Worm (Caenorhabditis elegans) whole organism, L4 larva: Measurements from ENCODE around the gene Y38E10A.14.

ENCODE experiments used
- D1046.2 ChIP-seq: fragments of 200-800 bp; sonication (Bioruptor generic); IDR thresholded peaks from 2 replicates; pipeline ENCODE4 v1.3.6; 2022; ENCODE audit warnings: missing genetic modification characterization, missing compliant biosample characterization
- Y105C5A.15 ChIP-seq: fragments of 200-800 bp; sonication (Bioruptor generic); IDR thresholded peaks from 2 replicates; pipeline ENCODE4 v1.3.6; 2022; ENCODE audit warnings: missing genetic modification characterization, missing compliant biosample characterization
- Y75B8A.6 ChIP-seq: fragments of 200-800 bp; sonication (Bioruptor generic); IDR thresholded peaks from 2 replicates; pipeline ENCODE4 v1.3.6; 2022; ENCODE audit warnings: missing genetic modification reagents, missing genetic modification characterization, missing compliant biosample characterization
- aha-1 ChIP-seq: fragments of 150-350 bp; peaks from one replicate; lab custom pipeline; 2014; ENCODE audit warnings: missing biosample characterization, missing genetic modification characterization
- ceh-20 ChIP-seq: fragments of 200-800 bp; sonication (Bioruptor generic); IDR thresholded peaks from 2 replicates; pipeline ENCODE4 v1.3.6; 2022; ENCODE audit warnings: missing genetic modification reagents, missing genetic modification characterization, missing compliant biosample characterization
- ceh-28 ChIP-seq: fragments of 150-350 bp; optimal IDR thresholded peaks from 2 replicates; lab custom pipeline; 2014; ENCODE audit warnings: missing biosample characterization, missing genetic modification reagents, missing genetic modification characterization
- ceh-62 ChIP-seq: sonication (generic microtip); optimal IDR thresholded peaks from 2 replicates; lab custom pipeline; 2017; ENCODE audit warnings: missing biosample characterization, missing genetic modification characterization
- cey-2 ChIP-seq: sonication (generic microtip); optimal IDR thresholded peaks from 3 replicates; lab custom pipeline; 2017; ENCODE audit warnings: missing genetic modification characterization, mild to moderate bottlenecking, missing compliant biosample characterization, antibody characterized with exemption, borderline replicate concordance; ENCODE audit not compliant: insufficient read depth
- daf-19 ChIP-seq: fragments of 200-800 bp; sonication (Bioruptor generic); conservative IDR thresholded peaks from 2 replicates; pipeline ENCODE4 v1.3.6; 2022; ENCODE audit warnings: missing genetic modification characterization, missing compliant biosample characterization
- daf-8 ChIP-seq: fragments of 200-800 bp; sonication (Bioruptor generic); IDR thresholded peaks from 2 replicates; pipeline ENCODE4 v1.3.6; 2022; ENCODE audit warnings: missing genetic modification characterization, missing compliant biosample characterization
- dmd-6 ChIP-seq: fragments of 200-800 bp; sonication (Bioruptor generic); IDR thresholded peaks from 2 replicates; pipeline ENCODE4 v1.3.6; 2022; ENCODE audit warnings: missing genetic modification reagents, missing genetic modification characterization, missing compliant biosample characterization
- dmd-8 ChIP-seq: fragments of 200-800 bp; sonication (Bioruptor generic); IDR thresholded peaks from 2 replicates; pipeline ENCODE4 v1.3.6; 2022; ENCODE audit warnings: missing genetic modification characterization, missing compliant biosample characterization
- dve-1 ChIP-seq: sonication (generic microtip); optimal IDR thresholded peaks from 2 replicates; lab custom pipeline; 2017; ENCODE audit warnings: antibody characterized with exemption, mild to moderate bottlenecking, missing genetic modification characterization, missing compliant biosample characterization; ENCODE audit not compliant: insufficient read depth
- egl-27 ChIP-seq: sonication (generic microtip); optimal IDR thresholded peaks from 3 replicates; lab custom pipeline; 2017; ENCODE audit warnings: missing biosample characterization, missing genetic modification reagents, missing genetic modification characterization
- fkh-10 ChIP-seq: fragments of 150-350 bp; optimal IDR thresholded peaks from 2 replicates; lab custom pipeline; 2014; ENCODE audit warnings: missing biosample characterization, missing genetic modification reagents, missing genetic modification characterization
- gei-8 ChIP-seq: fragments of 200-800 bp; sonication (Bioruptor generic); optimal IDR thresholded peaks from 2 replicates; lab custom pipeline; 2018; ENCODE audit warnings: mild to moderate bottlenecking, missing genetic modification characterization, missing compliant biosample characterization
- hif-1 ChIP-seq, 2 experiments: sonication (generic microtip); optimal IDR thresholded peaks; 2 replicates each; lab custom pipeline; 2016 to 2017; ENCODE audit warnings: missing compliant biosample characterization in 2 of 2, missing genetic modification characterization in 2 of 2, missing genetic modification reagents in 2 of 2, missing genotype in 2 of 2, mild to moderate bottlenecking in 1 of 2
- hlh-11 ChIP-seq: fragments of 200-800 bp; sonication (Bioruptor generic); optimal IDR thresholded peaks from 2 replicates; lab custom pipeline; 2018; ENCODE audit warnings: mild to moderate bottlenecking, missing genetic modification characterization, missing compliant biosample characterization
- hlh-30 ChIP-seq: sonication (generic microtip); optimal IDR thresholded peaks from 2 replicates; lab custom pipeline; 2017; ENCODE audit warnings: antibody characterized with exemption, mild to moderate bottlenecking, missing genetic modification characterization, missing compliant biosample characterization; ENCODE audit not compliant: insufficient read depth
- jun-1 ChIP-seq: fragments of 150-350 bp; optimal IDR thresholded peaks from 2 replicates; lab custom pipeline; 2014; ENCODE audit warnings: missing biosample characterization, missing genetic modification reagents, missing genetic modification characterization
- lin-29 ChIP-seq: fragments of 200-800 bp; sonication (Bioruptor generic); IDR thresholded peaks from 2 replicates; pipeline ENCODE4 v1.3.6; 2022; ENCODE audit warnings: missing genetic modification reagents, missing genetic modification characterization, missing compliant biosample characterization
- mdl-1 ChIP-seq, 2 experiments: fragments of 150-350 bp in 1 of 2; sonication (generic microtip) in 1 of 2; optimal IDR thresholded peaks; 2 replicates each; lab custom pipeline; 2014 to 2017; ENCODE audit warnings: missing biosample characterization in 2 of 2, missing genetic modification characterization in 2 of 2
- mdt-29 ChIP-seq: fragments of 200-800 bp; sonication (Bioruptor generic); IDR thresholded peaks from 2 replicates; pipeline ENCODE4 v1.3.6; 2022; ENCODE audit warnings: missing genetic modification reagents, missing genetic modification characterization, missing compliant biosample characterization
- mep-1 ChIP-seq: fragments of 150-350 bp; sonication (generic microtip); optimal IDR thresholded peaks from 3 replicates; lab custom pipeline; 2014; ENCODE audit warnings: missing biosample characterization, missing genetic modification characterization
- mxl-3 ChIP-seq: fragments of 200-800 bp; sonication (Bioruptor generic); optimal IDR thresholded peaks from 2 replicates; lab custom pipeline; 2018; ENCODE audit warnings: mild to moderate bottlenecking, missing genetic modification characterization, missing compliant biosample characterization
- nhr-10 ChIP-seq: fragments of 150-350 bp; optimal IDR thresholded peaks from 2 replicates; lab custom pipeline; 2014; ENCODE audit warnings: missing biosample characterization, missing genetic modification characterization
- nhr-11 ChIP-seq: fragments of 150-350 bp; optimal IDR thresholded peaks from 2 replicates; lab custom pipeline; 2014; ENCODE audit warnings: missing biosample characterization, missing genetic modification characterization
- nhr-25 ChIP-seq: sonication (generic microtip); optimal IDR thresholded peaks from 2 replicates; lab custom pipeline; 2017; ENCODE audit warnings: missing genetic modification characterization, mild to moderate bottlenecking, missing compliant biosample characterization, antibody characterized with exemption, moderate library complexity, borderline replicate concordance; ENCODE audit not compliant: insufficient read depth
- nhr-28 ChIP-seq: fragments of 150-350 bp; optimal IDR thresholded peaks from 2 replicates; lab custom pipeline; 2014; ENCODE audit warnings: missing biosample characterization, missing genetic modification characterization
- nhr-42 ChIP-seq: fragments of 200-800 bp; sonication (Bioruptor generic); IDR thresholded peaks from 2 replicates; pipeline ENCODE4 v1.3.6; 2022; ENCODE audit warnings: missing genetic modification characterization, missing compliant biosample characterization
- nhr-48 ChIP-seq: sonication (generic microtip); optimal IDR thresholded peaks from 2 replicates; lab custom pipeline; 2016; ENCODE audit warnings: mild to moderate bottlenecking, missing genetic modification characterization, missing compliant biosample characterization
- nhr-76 ChIP-seq: fragments of 150-350 bp; optimal IDR thresholded peaks from 2 replicates; lab custom pipeline; 2014; ENCODE audit warnings: missing biosample characterization, missing genetic modification characterization
- nhr-77 ChIP-seq: fragments of 150-350 bp; optimal IDR thresholded peaks from 2 replicates; lab custom pipeline; 2014; ENCODE audit warnings: missing biosample characterization, missing genetic modification characterization
- set-16 ChIP-seq: fragments of 200-800 bp; sonication (Bioruptor generic); IDR thresholded peaks from 2 replicates; pipeline ENCODE4 v1.3.6; 2022; ENCODE audit warnings: missing genetic modification reagents, missing genetic modification characterization, missing compliant biosample characterization
- snpc-4 ChIP-seq: fragments of 150-350 bp; optimal IDR thresholded peaks from 2 replicates; lab custom pipeline; 2014; ENCODE audit warnings: missing biosample characterization, missing genetic modification characterization
- spr-1 ChIP-seq: sonication (generic microtip); optimal IDR thresholded peaks from 2 replicates; lab custom pipeline; 2016; ENCODE audit warnings: mild to moderate bottlenecking, missing genetic modification characterization, missing compliant biosample characterization
- unc-39 ChIP-seq: sonication (generic microtip); optimal IDR thresholded peaks from 2 replicates; lab custom pipeline; 2017; ENCODE audit warnings: missing biosample characterization, missing genetic modification characterization
- unc-62 ChIP-seq, 3 experiments: fragments of 150-350 bp in 1 of 3; sonication (generic microtip); optimal IDR thresholded peaks in 2 of 3; peaks in 1 of 3; 1 replicate in 1 of 3; 2 replicates in 2 of 3; lab custom pipeline; 2014 to 2017; ENCODE audit warnings: missing biosample characterization in 3 of 3, missing genetic modification characterization in 3 of 3, missing genetic modification reagents in 3 of 3, missing genotype in 1 of 3

Gene Y38E10A.14

ce11 chrII:12626120-12626624 lies 1.8 kb upstream of the Y38E10A.14 start:
- TF ChIP-seq daf-8 (GFP tag; lab: Robert Waterston, UW) (no peak), mdt-29 (GFP tag; lab: Robert Waterston, UW) (no peak), jun-1 (tag; lab: Kevin White, UChicago) (no peak), daf-19 (GFP tag; lab: Robert Waterston, UW) (peak; percentile 60; the same call in 1 of the 2 replicates), D1046.2 (GFP tag; lab: Robert Waterston, UW) (0 out of 2 replicates have a peak, but pooled peaks have one; percentile 10), aha-1 (tag; lab: Kevin White, UChicago) (peak; percentile 69), mdl-1 (tag; optimal IDR thresholded peaks at IDR 0.05; lab: Kevin White, UChicago) (no peak), unc-62 (GFP tag; optimal IDR thresholded peaks at IDR 0.05 in 1 of 2; lab: Kevin White, UChicago) (peak in 1 of 2 experiments; percentile 96), unc-62 (tag; optimal IDR thresholded peaks at IDR 0.05; lab: Kevin White, UChicago) (no peak)
- TF ChIP-seq, all 104 proteins: peak for 4

ce11 chrII:12625673-12626072 lies 1.3 kb upstream of the Y38E10A.14 start:
- TF ChIP-seq dmd-6 (GFP tag; lab: Robert Waterston, UW) (peak; percentile 70), dmd-8 (no peak), nhr-76 (tag; lab: Kevin White, UChicago) (peak; percentile 41), mep-1 (tag; lab: Kevin White, UChicago) (no peak), cey-2 (peak; percentile 79), Y75B8A.6 (GFP tag; lab: Robert Waterston, UW) (no peak), hif-1 (tag; optimal IDR thresholded peaks at IDR 0.05; lab: Kevin White, UChicago) (peak in 1 of 2 experiments; percentile 86), unc-62 (GFP tag; optimal IDR thresholded peaks at IDR 0.05 in 1 of 2; lab: Kevin White, UChicago) (peak in 1 of 2 experiments; percentile 97), unc-62 (tag; optimal IDR thresholded peaks at IDR 0.05; lab: Kevin White, UChicago) (no peak), ceh-20 (GFP tag; lab: Robert Waterston, UW) (0 out of 2 replicates have a peak, but pooled peaks have one; percentile 19), lin-29 (GFP tag; lab: Robert Waterston, UW) (no peak), nhr-11 (tag; lab: Kevin White, UChicago) (no peak), mxl-3 (GFP tag; lab: Kevin White, UChicago) (peak; percentile 68), ceh-28 (tag; lab: Kevin White, UChicago) (no peak), Y105C5A.15 (GFP tag; lab: Robert Waterston, UW) (no peak), dve-1 (tag; lab: Kevin White, UChicago) (no peak), gei-8 (no peak), nhr-28 (tag; lab: Kevin White, UChicago) (peak; percentile 90), hlh-11 (tag; lab: Kevin White, UChicago) (peak; percentile 76), nhr-42 (GFP tag; lab: Robert Waterston, UW) (no peak), ceh-62 (no peak), spr-1 (no peak), mdl-1 (tag; optimal IDR thresholded peaks at IDR 0.05; lab: Kevin White, UChicago) (peak; percentile 35 to 85), egl-27 (tag; lab: Kevin White, UChicago) (no peak), snpc-4 (tag; lab: Kevin White, UChicago) (no peak), unc-39 (no peak), hlh-30 (peak; percentile 54), aha-1 (tag; lab: Kevin White, UChicago) (peak; percentile 66), fkh-10 (GFP tag; lab: Kevin White, UChicago) (no peak), nhr-25 (peak; percentile 52), set-16 (GFP tag; lab: Robert Waterston, UW) (no peak), nhr-77 (tag; lab: Kevin White, UChicago) (no peak), jun-1 (tag; lab: Kevin White, UChicago) (no peak), nhr-48 (tag; lab: Kevin White, UChicago) (peak; percentile 70), nhr-10 (tag; lab: Kevin White, UChicago) (peak; percentile 10)
